Worm (Caenorhabditis elegans): ENCODE data around the gene ZK512.4.

Gene ZK512.4

DNA sequence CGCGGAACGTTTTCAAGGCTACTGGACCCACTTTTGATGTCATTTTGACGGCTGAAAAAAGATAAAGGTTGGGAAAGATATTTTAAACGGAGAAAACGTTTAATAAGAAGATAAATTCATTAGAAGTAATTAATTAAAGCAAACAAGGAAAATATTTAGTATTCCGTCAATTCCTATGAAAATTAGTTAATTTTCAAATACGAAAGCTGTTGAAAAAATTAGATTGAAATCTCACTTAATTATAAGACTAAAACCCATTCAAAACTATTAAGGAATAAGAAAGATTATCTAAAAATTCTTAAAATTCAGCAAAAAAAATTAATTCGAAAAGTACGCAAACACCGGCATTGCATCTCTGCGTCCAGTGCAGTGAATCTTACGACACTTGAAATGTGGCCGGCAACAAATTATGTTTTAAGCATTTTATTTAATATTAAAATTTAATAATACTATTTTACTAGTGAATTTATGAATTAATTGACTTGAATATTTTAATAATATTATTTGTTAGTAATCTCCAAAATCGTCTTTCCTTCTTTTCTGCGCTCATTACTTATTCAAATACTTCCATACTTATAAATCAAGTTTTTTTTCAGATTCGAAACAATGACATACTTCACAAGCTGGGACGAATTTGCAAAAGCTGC lies at the start of gene ZK512.4, which contains the start of gene ZK512.2:
TSS of gene ZK512.4 (plus strand) at position 597 of the 647 bp plus-strand sequence.
TSS of gene ZK512.2 (minus strand) at position 51 of the 647 bp plus-strand sequence.
- TF ChIP-seq C16A3.4 (tag; optimal IDR thresholded peaks at IDR 0.05): peak; percentile 19
- TF ChIP-seq efl-1 (optimal IDR thresholded peaks at IDR 0.05): peak; percentile 20 to 27
- TF ChIP-seq efl-1 (GFP tag; optimal IDR thresholded peaks at IDR 0.05 in 1 of 2): peak; percentile 58 to 91
- TF ChIP-seq nhr-71 (tag; optimal IDR thresholded peaks at IDR 0.05): peak; percentile 23
- TF ChIP-seq dpl-1 (GFP tag; optimal IDR thresholded peaks at IDR 0.05): peak; percentile 14 to 58 (median 30)
- peak; percentile 42 to 51 for TF ChIP-seq lsy-2 (tag; optimal IDR thresholded peaks at IDR 0.05)
- peak; percentile 56 for TF ChIP-seq mep-1 (tag; optimal IDR thresholded peaks at IDR 0.05)
- peak; percentile 26 for TF ChIP-seq skn-1 (tag; optimal IDR thresholded peaks at IDR 0.05)
- no peak for TF ChIP-seq Y116A8C.19 (tag; optimal IDR thresholded peaks at IDR 0.05; ENCODE audit: borderline replicate concordance)
- no peak for TF ChIP-seq mdl-1 (tag; optimal IDR thresholded peaks at IDR 0.05)
- peak; percentile 3 for TF ChIP-seq rnt-1 (tag; optimal IDR thresholded peaks at IDR 0.05)
- no peak for TF ChIP-seq irx-1 (tag; optimal IDR thresholded peaks at IDR 0.05)
- TF ChIP-seq fkh-10 (GFP tag; optimal IDR thresholded peaks at IDR 0.05): no peak
- TF ChIP-seq nhr-47 (tag; optimal IDR thresholded peaks at IDR 0.05): peak; percentile 20
- TF ChIP-seq ztf-11 (tag; optimal IDR thresholded peaks at IDR 0.05): no peak
- TF ChIP-seq F16B12.6 (tag; optimal IDR thresholded peaks at IDR 0.05): peak; percentile 80
- peak; percentile 3 for TF ChIP-seq swsn-7 (tag; optimal IDR thresholded peaks at IDR 0.05)
- no peak for TF ChIP-seq unc-86 (tag; optimal IDR thresholded peaks at IDR 0.05)
- TF ChIP-seq sox-4 (tag; optimal IDR thresholded peaks at IDR 0.05): no peak
- TF ChIP-seq lin-35 (GFP tag; optimal IDR thresholded peaks at IDR 0.05): peak; percentile 11 to 37
- peak; percentile 35 for TF ChIP-seq snu-23 (GFP tag; optimal IDR thresholded peaks at IDR 0.05)
- TF ChIP-seq lir-3 (tag; optimal IDR thresholded peaks at IDR 0.05; ENCODE audit: poor library complexity): no peak

DNA sequence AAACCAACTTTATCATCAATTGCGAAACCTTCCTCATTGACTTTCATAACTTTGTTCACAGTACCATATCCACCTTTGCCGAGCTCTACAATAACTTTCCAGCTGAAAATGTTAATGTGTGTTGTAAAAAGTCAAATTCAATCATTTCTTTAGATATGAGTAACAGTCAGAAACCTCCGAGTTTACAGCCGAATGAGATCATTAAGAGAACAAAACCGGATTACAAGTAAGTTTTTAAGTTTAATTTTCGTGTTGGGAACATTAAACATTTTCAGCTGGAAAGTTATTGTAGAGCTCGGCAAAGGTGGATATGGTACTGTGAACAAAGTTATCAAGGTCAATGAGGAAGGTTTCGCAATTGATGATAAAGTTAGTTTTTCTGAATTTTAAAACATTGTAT lies 43.9 kb upstream of the ZK512.4 start, which contains the start of gene ZK507.1:
TSS of gene ZK507.1 (minus strand) at position 101 of the 400 bp plus-strand sequence.
- TF ChIP-seq nhr-237 (tag; optimal IDR thresholded peaks at IDR 0.05): no peak

DNA sequence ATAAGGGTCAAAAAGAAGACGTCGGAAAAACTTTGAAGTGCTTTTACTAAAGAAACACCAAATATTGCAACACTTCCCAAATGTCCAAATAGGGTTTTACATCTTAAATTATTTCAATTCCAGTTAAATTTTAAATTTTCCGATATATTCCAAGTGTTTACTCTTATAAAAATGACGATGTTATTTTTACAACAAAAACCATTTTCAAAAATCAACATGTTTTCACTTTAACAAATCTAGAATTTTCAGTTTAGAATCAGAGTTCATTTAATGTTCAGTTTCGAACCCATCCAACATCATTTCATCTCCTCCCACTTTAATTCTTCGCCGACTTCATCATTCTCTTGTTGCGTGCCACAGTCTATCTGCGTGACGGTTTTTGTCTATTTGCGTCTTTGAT lies 41.5 kb upstream of the ZK512.4 start, which contains the start of gene dos-1:
TSS of gene dos-1 (plus strand) at position 301 of the 400 bp plus-strand sequence.
- no peak for TF ChIP-seq blmp-1 (tag; optimal IDR thresholded peaks at IDR 0.05)
- TF ChIP-seq nhr-28 (tag; optimal IDR thresholded peaks at IDR 0.05): no peak
- TF ChIP-seq dsc-1 (tag; optimal IDR thresholded peaks at IDR 0.05): no peak
- TF ChIP-seq nhr-19 (GFP tag; conservative IDR thresholded peaks at IDR 0.05): no peak

DNA sequence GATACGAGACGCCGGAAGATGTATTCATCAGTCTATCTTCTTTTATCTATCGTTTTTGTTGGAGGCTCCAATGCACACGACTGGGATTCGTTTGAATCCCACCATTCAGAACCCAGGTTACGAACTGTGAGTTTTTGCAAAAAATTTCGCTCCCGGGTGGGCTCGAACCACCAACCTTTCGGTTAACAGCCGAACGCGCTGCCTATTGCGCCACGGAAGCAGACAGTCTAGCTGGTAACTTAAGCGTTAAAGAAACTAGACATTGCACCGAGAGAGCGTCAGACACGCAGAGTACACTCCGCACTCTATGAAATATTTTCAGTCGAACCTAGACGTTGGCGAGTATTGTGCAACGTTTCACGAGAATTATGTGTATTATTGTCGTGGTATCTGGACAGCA lies 41.1 kb upstream of the ZK512.4 start:
- TF ChIP-seq nhr-77 (tag; optimal IDR thresholded peaks at IDR 0.05): peak; percentile 8
- TF ChIP-seq grh-1 (GFP tag; IDR thresholded peaks at IDR 0.05): peak; percentile 43; the same call in 1 of the 2 replicates
- peak; percentile 31 to 50 for TF ChIP-seq efl-1 (optimal IDR thresholded peaks at IDR 0.05)
- peak; percentile 12 to 94 for TF ChIP-seq efl-1 (GFP tag; optimal IDR thresholded peaks at IDR 0.05 in 1 of 2)
- peak; percentile 17 for TF ChIP-seq zip-4 (GFP tag; optimal IDR thresholded peaks at IDR 0.05)
- peak; percentile 66 for TF ChIP-seq nhr-90 (tag; optimal IDR thresholded peaks at IDR 0.05; ENCODE audit: poor library complexity)
- no peak for TF ChIP-seq mdl-1 (tag; optimal IDR thresholded peaks at IDR 0.05)
- no peak for TF ChIP-seq blmp-1 (tag; optimal IDR thresholded peaks at IDR 0.05)
- no peak for TF ChIP-seq ceh-90 (tag; optimal IDR thresholded peaks at IDR 0.05)
- TF ChIP-seq xbp-1 (tag; optimal IDR thresholded peaks at IDR 0.05): peak; percentile 18
- peak in 1 of 2 experiments; percentile 76 for TF ChIP-seq lin-35 (GFP tag; optimal IDR thresholded peaks at IDR 0.05)
- TF ChIP-seq efl-3 (GFP tag; optimal IDR thresholded peaks at IDR 0.05): no peak
- peak; percentile 29 for TF ChIP-seq snpc-4 (tag; optimal IDR thresholded peaks at IDR 0.05)
- TF ChIP-seq nhr-12 (tag; optimal IDR thresholded peaks at IDR 0.05): no peak
- no peak for TF ChIP-seq sptf-1 (tag; optimal IDR thresholded peaks at IDR 0.05)
- no peak for TF ChIP-seq lin-15B (tag; optimal IDR thresholded peaks at IDR 0.05)
- no peak for TF ChIP-seq unc-86 (tag; optimal IDR thresholded peaks at IDR 0.05)
- TF ChIP-seq mep-1 (tag; optimal IDR thresholded peaks at IDR 0.05): no peak
- TF ChIP-seq nhr-20 (tag; optimal IDR thresholded peaks at IDR 0.05): peak; percentile 48
- no peak for TF ChIP-seq pax-3 (tag; optimal IDR thresholded peaks at IDR 0.05)
- peak; percentile 26 for TF ChIP-seq jun-1 (tag; optimal IDR thresholded peaks at IDR 0.05)
- no peak for TF ChIP-seq fkh-10 (GFP tag; optimal IDR thresholded peaks at IDR 0.05)
- no peak for TF ChIP-seq lin-13 (GFP tag; optimal IDR thresholded peaks at IDR 0.05)
- TF ChIP-seq alr-1 (tag; optimal IDR thresholded peaks at IDR 0.05; ENCODE audit: borderline replicate concordance): no peak
- TF ChIP-seq C16A3.4 (tag; optimal IDR thresholded peaks at IDR 0.05): no peak
- peak; percentile 62 for TF ChIP-seq rnt-1 (tag; optimal IDR thresholded peaks at IDR 0.05)
- TF ChIP-seq ceh-82 (tag; optimal IDR thresholded peaks at IDR 0.05): peak in 1 of 3 experiments; percentile 39
- TF ChIP-seq tlp-1 (tag; optimal IDR thresholded peaks at IDR 0.05): no peak
